Worm (Caenorhabditis elegans) whole organism, late embryonic: ENCODE measurements around the gene Y54F10AM.15.

Experiments
- ceh-31 ChIP-seq: sonication (generic microtip); optimal IDR thresholded peaks from 2 replicates; lab custom pipeline; 2016; ENCODE audit warnings: missing genetic modification characterization, missing compliant biosample characterization
- fkh-10 ChIP-seq: fragments of 150-350 bp; optimal IDR thresholded peaks from 2 replicates; lab custom pipeline; 2014; ENCODE audit warnings: missing biosample characterization, missing genetic modification reagents, missing genetic modification characterization
- fkh-6 ChIP-seq: sonication (generic microtip); optimal IDR thresholded peaks from 2 replicates; lab custom pipeline; 2016; ENCODE audit warnings: missing genetic modification characterization, missing compliant biosample characterization
- gmeb-2 ChIP-seq: sonication (generic microtip); optimal IDR thresholded peaks from 2 replicates; lab custom pipeline; 2016; ENCODE audit warnings: missing genetic modification characterization, inconsistent platforms, missing compliant biosample characterization
- nhr-11 ChIP-seq: fragments of 150-350 bp; optimal IDR thresholded peaks from 2 replicates; lab custom pipeline; 2014; ENCODE audit warnings: missing biosample characterization, missing genetic modification characterization
- npax-4 ChIP-seq: sonication (generic microtip); optimal IDR thresholded peaks from 2 replicates; lab custom pipeline; 2016; ENCODE audit warnings: missing genetic modification characterization, missing compliant biosample characterization
- pax-1 ChIP-seq: fragments of 150-350 bp; optimal IDR thresholded peaks from 2 replicates; lab custom pipeline; 2014; ENCODE audit warnings: missing biosample characterization, missing genetic modification characterization

DNA sequence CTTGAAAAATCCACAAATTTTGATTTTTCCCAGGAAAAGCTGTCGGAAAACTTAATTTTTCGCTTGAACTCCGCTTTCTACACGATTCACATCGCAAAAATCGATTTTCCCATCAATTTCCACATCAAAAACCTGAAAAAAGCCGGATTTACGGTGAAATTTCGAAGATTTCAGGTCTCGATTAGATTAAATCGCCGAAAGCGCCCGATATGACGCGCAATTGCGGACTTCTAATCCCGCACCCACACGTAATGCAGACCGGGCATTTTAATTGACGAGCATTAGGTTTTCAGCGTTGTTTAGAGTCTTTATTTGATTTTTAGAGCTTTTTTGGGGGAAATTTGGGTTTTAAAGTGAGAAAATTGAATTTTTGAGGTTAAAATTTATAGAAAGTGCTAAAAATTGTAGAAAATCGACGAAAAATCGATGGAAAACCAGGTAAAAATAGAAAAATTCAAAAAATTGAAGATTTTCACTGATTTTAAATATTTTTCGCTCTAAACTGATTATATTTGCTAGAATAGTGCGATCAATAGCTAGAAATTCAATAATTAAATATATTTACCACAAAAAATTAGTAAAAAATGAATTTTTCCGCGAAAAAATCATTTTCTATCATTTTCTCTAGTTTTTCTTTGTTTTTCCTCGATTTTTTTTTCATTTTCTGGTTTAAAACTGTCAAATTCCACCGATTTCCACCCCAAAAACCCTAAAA is 41.3 kb downstream of the Y54F10AM.15 start, which contains the start of gene Y54F10AL.1:
- no peak for TF ChIP-seq ceh-31 (tag; lab: Kevin White, UChicago)
- no peak for TF ChIP-seq pax-1 (tag; lab: Kevin White, UChicago)
- TF ChIP-seq gmeb-2 (tag; lab: Kevin White, UChicago): no peak
- TF ChIP-seq nhr-11: no peak
- no peak for TF ChIP-seq fkh-6 (tag; lab: Kevin White, UChicago)
- TF ChIP-seq fkh-10: no peak
- no peak for TF ChIP-seq npax-4 (tag; lab: Kevin White, UChicago)
